Worm (Caenorhabditis elegans): ENCODE data around the gene acd-4.

ce11 chrV:8665765-8666164 is 27.7 kb downstream of the acd-4 start, which contains the start of gene ZC190.4:
- TF ChIP-seq nhr-76 (tag; optimal IDR thresholded peaks at IDR 0.05) (no peak), nhr-12 (tag; optimal IDR thresholded peaks at IDR 0.05) (no peak), ztf-11 (tag; optimal IDR thresholded peaks at IDR 0.05) (no peak), ces-1 (GFP tag; optimal IDR thresholded peaks at IDR 0.05) (no peak), snpc-4 (tag; optimal IDR thresholded peaks at IDR 0.05) (no peak), elt-3 (tag; optimal IDR thresholded peaks at IDR 0.05) (no peak), unc-120 (tag; optimal IDR thresholded peaks at IDR 0.05; ENCODE audit: poor library complexity, severe bottlenecking) (no peak), sem-2 (GFP tag; optimal IDR thresholded peaks at IDR 0.05) (no peak), lsy-2 (tag; optimal IDR thresholded peaks at IDR 0.05) (no peak), unc-62 (GFP tag; optimal IDR thresholded peaks at IDR 0.05) (no peak), elt-1 (tag; optimal IDR thresholded peaks at IDR 0.05; ENCODE audit: borderline replicate concordance, insufficient read depth) (no peak), zip-8 (tag; optimal IDR thresholded peaks at IDR 0.05) (no peak), pha-4 (tag; optimal IDR thresholded peaks at IDR 0.05) (no peak), nhr-237 (tag; optimal IDR thresholded peaks at IDR 0.05) (no peak)
